Worm (Caenorhabditis elegans) whole organism, early embryonic: ENCODE measurements around the gene T10D4.6.
A peak's percentile ranks its signal among the peaks of the same experiment; 100 is the strongest.

Source experiments
- B0310.2 ChIP-seq: sonication (generic microtip); optimal IDR thresholded peaks from 2 replicates; lab custom pipeline; 2016; ENCODE audit warnings: mild to moderate bottlenecking, missing genetic modification characterization, missing compliant biosample characterization
- F13C5.2 ChIP-seq: sonication (generic microtip); optimal IDR thresholded peaks from 2 replicates; lab custom pipeline; 2017; ENCODE audit warnings: mild to moderate bottlenecking, missing genetic modification characterization, inconsistent platforms, missing compliant biosample characterization
- aly-1 ChIP-seq: sonication (generic microtip); optimal IDR thresholded peaks from 2 replicates; lab custom pipeline; 2016; ENCODE audit warnings: missing genetic modification characterization, missing compliant biosample characterization
- ama-1 ChIP-seq: fragments of 150-350 bp; optimal IDR thresholded peaks from 2 replicates; lab custom pipeline; 2014
- ceh-13 ChIP-seq: fragments of 200-800 bp; sonication (Bioruptor generic); optimal IDR thresholded peaks from 2 replicates; lab custom pipeline; 2018; ENCODE audit warnings: mild to moderate bottlenecking, missing genetic modification characterization, missing compliant biosample characterization
- ceh-36 ChIP-seq: sonication (generic microtip); optimal IDR thresholded peaks from 2 replicates; lab custom pipeline; 2016; ENCODE audit warnings: missing genetic modification characterization, inconsistent platforms, missing compliant biosample characterization
- ets-7 ChIP-seq: sonication (generic microtip); optimal IDR thresholded peaks from 2 replicates; lab custom pipeline; 2016; ENCODE audit warnings: missing genotype, missing genetic modification characterization, missing compliant biosample characterization
- flt-1 ChIP-seq: fragments of 200-800 bp; sonication (Bioruptor generic); IDR thresholded peaks from 2 replicates; pipeline ENCODE4 v1.3.6; 2022; ENCODE audit warnings: missing genetic modification characterization, missing compliant biosample characterization
- hmbx-1 ChIP-seq: sonication (generic microtip); optimal IDR thresholded peaks from 2 replicates; lab custom pipeline; 2016; ENCODE audit warnings: mild to moderate bottlenecking, missing genetic modification characterization, missing compliant biosample characterization
- hmg-4 ChIP-seq: fragments of 200-800 bp; sonication (Bioruptor generic); optimal IDR thresholded peaks from 2 replicates; lab custom pipeline; 2018; ENCODE audit warnings: mild to moderate bottlenecking, missing genetic modification characterization, missing compliant biosample characterization
- hnd-1 ChIP-seq: sonication (generic microtip); optimal IDR thresholded peaks from 2 replicates; lab custom pipeline; 2016; ENCODE audit warnings: missing genetic modification characterization, missing compliant biosample characterization
- pes-1 ChIP-seq: fragments of 200-800 bp; sonication (Bioruptor generic); IDR thresholded peaks from 2 replicates; pipeline ENCODE4 v1.3.6; 2022; ENCODE audit warnings: missing genetic modification reagents, missing genetic modification characterization, missing compliant biosample characterization
- scrt-1 ChIP-seq: fragments of 200-800 bp; sonication (Bioruptor generic); IDR thresholded peaks from 2 replicates; pipeline ENCODE4 v1.3.6; 2022; ENCODE audit warnings: missing genetic modification characterization, missing compliant biosample characterization
- sea-1 ChIP-seq: fragments of 200-800 bp; sonication (Bioruptor generic); conservative IDR thresholded peaks from 2 replicates; pipeline ENCODE4 v1.3.6; 2022; ENCODE audit warnings: missing genetic modification characterization, missing compliant biosample characterization
- tbx-11 ChIP-seq: fragments of 200-800 bp; sonication (Bioruptor generic); IDR thresholded peaks from 2 replicates; pipeline ENCODE4 v1.3.6; 2022; ENCODE audit warnings: missing genetic modification characterization, missing compliant biosample characterization
- tbx-37 ChIP-seq: fragments of 200-800 bp; sonication (Bioruptor generic); conservative IDR thresholded peaks from 2 replicates; pipeline ENCODE4 v1.3.6; 2022; ENCODE audit warnings: missing genetic modification reagents, missing genetic modification characterization, missing compliant biosample characterization
- tra-4 ChIP-seq: sonication (generic microtip); optimal IDR thresholded peaks from 2 replicates; lab custom pipeline; 2017; ENCODE audit warnings: missing genetic modification characterization, missing compliant biosample characterization

Gene T10D4.6

ce11 chrII:3118907-3119382, at the start of gene T10D4.6:
T10D4.6 (plus strand) TSS chrII:3119332.
- TF ChIP-seq flt-1 (GFP tag; lab: Robert Waterston, UW) = no peak
- no peak for TF ChIP-seq tbx-37 (GFP tag; lab: Robert Waterston, UW)
- TF ChIP-seq tra-4 (tag; lab: Kevin White, UChicago) = no peak
- TF ChIP-seq ets-7 (tag; lab: Kevin White, UChicago) = no peak
- TF ChIP-seq ceh-13 = no peak
- TF ChIP-seq hmg-4 (GFP tag; lab: Kevin White, UChicago) = no peak
- TF ChIP-seq aly-1 = no peak
- no peak for TF ChIP-seq tbx-11 (GFP tag; lab: Robert Waterston, UW)
- TF ChIP-seq pes-1 (GFP tag; lab: Robert Waterston, UW) = no peak
- TF ChIP-seq F13C5.2 = no peak
- TF ChIP-seq B0310.2 (tag; lab: Kevin White, UChicago) = no peak
- no peak for TF ChIP-seq hmbx-1
- no peak for TF ChIP-seq scrt-1 (GFP tag; lab: Robert Waterston, UW)
- no peak for TF ChIP-seq ama-1
- TF ChIP-seq sea-1 = no peak
- no peak for TF ChIP-seq hnd-1 (tag; lab: Kevin White, UChicago)
- TF ChIP-seq ceh-36 (tag; lab: Kevin White, UChicago) = no peak

ce11 chrII:3070182-3070581, 49.0 kb upstream of the T10D4.6 start:
- TF ChIP-seq tbx-37 (GFP tag; lab: Robert Waterston, UW) (no peak), ama-1 (no peak), ceh-36 (tag; lab: Kevin White, UChicago) (no peak), sea-1 (no peak), flt-1 (GFP tag; lab: Robert Waterston, UW) (no peak), hmg-4 (GFP tag; lab: Kevin White, UChicago) (no peak), hmbx-1 (no peak), hnd-1 (tag; lab: Kevin White, UChicago) (no peak), aly-1 (no peak), ceh-13 (no peak), tra-4 (tag; lab: Kevin White, UChicago) (no peak), scrt-1 (GFP tag; lab: Robert Waterston, UW) (no peak), F13C5.2 (no peak), tbx-11 (GFP tag; lab: Robert Waterston, UW) (no peak), ets-7 (tag; lab: Kevin White, UChicago) (no peak), pes-1 (GFP tag; lab: Robert Waterston, UW) (no peak), B0310.2 (tag; lab: Kevin White, UChicago) (no peak)

DNA sequence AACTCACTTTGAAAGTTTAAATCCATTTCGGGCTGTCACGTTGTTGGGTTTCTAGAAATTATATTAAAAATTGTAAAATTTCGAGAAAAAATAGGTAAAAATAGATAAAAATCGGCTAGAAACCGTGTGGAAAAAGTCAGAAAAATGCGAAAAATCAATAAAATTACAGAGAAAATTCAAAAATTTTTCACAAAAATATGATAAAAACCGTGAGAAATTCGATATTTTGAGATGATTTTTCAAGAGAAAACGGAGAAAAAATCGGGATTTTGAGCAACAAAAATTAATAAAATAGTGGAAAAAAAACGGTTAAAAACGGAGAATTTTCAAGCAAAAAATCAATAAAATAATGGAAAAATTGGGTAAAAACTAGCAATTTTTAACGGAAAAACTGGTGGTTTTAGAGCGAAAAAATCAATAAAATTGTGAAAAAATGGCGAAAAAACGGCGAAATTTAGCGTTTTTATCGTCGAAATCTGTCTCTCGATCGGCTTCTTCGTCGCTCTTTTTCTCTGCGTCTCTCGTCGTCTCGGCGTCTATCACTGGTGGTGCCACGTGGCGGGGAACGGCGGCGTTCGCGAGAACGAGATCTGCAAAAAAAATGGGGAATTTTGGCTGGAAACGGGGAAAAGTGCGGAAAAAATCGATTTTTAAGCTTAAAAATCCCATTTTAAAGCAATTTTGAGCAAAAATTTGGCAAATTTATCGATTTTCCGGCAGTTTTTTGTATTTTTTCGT, 48.0 kb upstream of the T10D4.6 start, which contains the start of gene Y25C1A.7:
Gene Y25C1A.7 (minus strand): TSS at position 51 of the 738 bp plus-strand sequence.
- TF ChIP-seq flt-1 (GFP tag; lab: Robert Waterston, UW) = no peak
- TF ChIP-seq ceh-36 (tag; lab: Kevin White, UChicago) = no peak
- TF ChIP-seq aly-1 = no peak
- no peak for TF ChIP-seq tra-4 (tag; lab: Kevin White, UChicago)
- TF ChIP-seq F13C5.2 = no peak
- TF ChIP-seq tbx-37 (GFP tag; lab: Robert Waterston, UW) = no peak
- TF ChIP-seq B0310.2 (tag; lab: Kevin White, UChicago) = no peak

ce11 chrII:3076915-3077314, 42.2 kb upstream of the T10D4.6 start, which contains the start of gene Y25C1A.8:
Y25C1A.8 (minus strand) TSS chrII:3076959.
- TF ChIP-seq ets-7 (tag; lab: Kevin White, UChicago) (no peak), scrt-1 (GFP tag; lab: Robert Waterston, UW) (no peak), tbx-37 (GFP tag; lab: Robert Waterston, UW) (no peak), flt-1 (GFP tag; lab: Robert Waterston, UW) (no peak), aly-1 (peak; percentile 17), tbx-11 (GFP tag; lab: Robert Waterston, UW) (0 out of 2 replicates have a peak, but pooled peaks have one; percentile 13), B0310.2 (tag; lab: Kevin White, UChicago) (no peak), ceh-13 (no peak), hnd-1 (tag; lab: Kevin White, UChicago) (no peak), F13C5.2 (peak; percentile 87), ceh-36 (tag; lab: Kevin White, UChicago) (no peak), tra-4 (tag; lab: Kevin White, UChicago) (no peak), hmg-4 (GFP tag; lab: Kevin White, UChicago) (peak; percentile 16), pes-1 (GFP tag; lab: Robert Waterston, UW) (0 out of 2 replicates have a peak, but pooled peaks have one; percentile 45), ama-1 (no peak), sea-1 (0 out of 2 replicates have a peak, but pooled peaks have one; percentile 14), hmbx-1 (no peak)

- TF ChIP-seq flt-1 (GFP tag; lab: Robert Waterston, UW) (no peak), ets-7 (tag; lab: Kevin White, UChicago) (no peak), sea-1 (no peak), ceh-36 (tag; lab: Kevin White, UChicago) (no peak), ama-1 (no peak), B0310.2 (tag; lab: Kevin White, UChicago) (no peak), F13C5.2 (no peak), tbx-11 (GFP tag; lab: Robert Waterston, UW) (no peak), hmbx-1 (no peak), hnd-1 (tag; lab: Kevin White, UChicago) (no peak), tra-4 (tag; lab: Kevin White, UChicago) (no peak), ceh-13 (no peak), scrt-1 (GFP tag; lab: Robert Waterston, UW) (no peak), pes-1 (GFP tag; lab: Robert Waterston, UW) (no peak), tbx-37 (GFP tag; lab: Robert Waterston, UW) (no peak), hmg-4 (GFP tag; lab: Kevin White, UChicago) (no peak), aly-1 (no peak)
Observed at ce11 chrII:3078496-3078895, 40.6 kb upstream of the T10D4.6 start, which contains the start of gene copb-1. copb-1 (plus strand) TSS chrII:3078796.

DNA sequence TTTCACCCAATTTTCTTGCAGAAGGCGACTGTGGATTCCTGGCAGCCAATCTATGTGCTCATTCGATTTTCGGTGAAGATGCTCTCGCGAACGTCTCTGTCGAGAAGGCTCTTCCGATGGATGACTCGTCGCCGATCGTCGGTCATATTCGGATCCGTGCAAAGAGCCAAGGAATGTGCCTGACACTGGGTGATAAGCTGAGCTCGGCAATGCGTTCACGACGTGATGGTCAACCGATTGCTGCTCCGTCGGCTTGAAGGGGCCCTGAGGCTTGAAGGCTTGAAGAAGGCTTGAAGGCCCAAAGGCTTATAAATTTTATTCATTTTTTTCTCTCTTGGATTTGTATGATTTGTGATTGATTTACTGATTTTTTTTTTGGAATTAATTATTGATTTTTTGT, 32.0 kb upstream of the T10D4.6 start:
- TF ChIP-seq scrt-1 (GFP tag; lab: Robert Waterston, UW) (no peak), ceh-13 (no peak), tbx-11 (GFP tag; lab: Robert Waterston, UW) (no peak), hmg-4 (GFP tag; lab: Kevin White, UChicago) (no peak), flt-1 (GFP tag; lab: Robert Waterston, UW) (no peak), F13C5.2 (no peak), hmbx-1 (no peak), tra-4 (tag; lab: Kevin White, UChicago) (no peak), ets-7 (tag; lab: Kevin White, UChicago) (no peak), aly-1 (no peak), ama-1 (no peak), tbx-37 (GFP tag; lab: Robert Waterston, UW) (no peak), ceh-36 (tag; lab: Kevin White, UChicago) (no peak), B0310.2 (tag; lab: Kevin White, UChicago) (no peak)
